Worm (Caenorhabditis elegans): Measurements from ENCODE around the gene R08D7.7.

- TF ChIP-seq ztf-23 (GFP tag; IDR thresholded peaks at IDR 0.05) (no peak), ref-1 (GFP tag; conservative IDR thresholded peaks at IDR 0.05) (no peak), cog-1 (tag; optimal IDR thresholded peaks at IDR 0.05) (no peak), tab-1 (GFP tag; IDR thresholded peaks at IDR 0.05) (no peak), flt-1 (GFP tag; IDR thresholded peaks at IDR 0.05) (no peak)
These were observed 22.2 kb upstream of the R08D7.7 start, which contains the start of the genes bud-13 and rpap-2 for ce11 chrIII:8967639-8968038.

Data from whole organism, midembryonic.